In the genomic region with DNA sequence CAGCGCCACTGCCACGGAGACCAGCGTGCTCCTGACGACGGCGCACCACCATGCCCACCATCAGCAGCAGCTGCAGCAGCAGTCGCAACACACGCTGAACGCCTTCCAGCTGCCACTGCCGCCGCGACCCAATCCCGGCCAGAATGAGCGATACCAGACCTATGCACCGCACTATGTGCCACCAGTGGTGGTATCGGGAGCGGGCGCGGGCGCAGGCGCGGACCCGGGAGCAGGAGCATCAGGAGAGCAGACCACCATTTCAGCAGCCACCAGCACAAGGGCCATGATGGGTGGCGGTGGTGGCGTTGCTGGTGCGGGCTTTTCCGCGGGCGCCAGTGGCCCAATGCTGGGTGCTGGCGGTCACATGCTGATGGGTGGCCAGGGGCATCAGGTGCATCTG, we compare ENCODE assay signal across 3 fruit fly cellular contexts.
A peak's percentile ranks its signal among the peaks of the same experiment; 100 is the strongest.
TF ChIP-seq lines count a peak whose summit lies in the region.

No protein-coding gene starts in this region.

- TF ChIP-seq CTCF in whole organism, embryonic (GFP tag; optimal IDR thresholded peaks at IDR 0.05; lab: Kevin White, UChicago): no peak

TF ChIP-seq in whole organism, 6 proteins besides CTCF, POLR2A, EP300 and RAD21:
- peak; percentile 46 for TF ChIP-seq pan (optimal IDR thresholded peaks at IDR 0.05; lab: Kevin White, UChicago)
- no peak for TF ChIP-seq psq (optimal IDR thresholded peaks at IDR 0.05; lab: Kevin White, UChicago)

TF ChIP-seq in whole organism, embryonic, 481 proteins besides CTCF, POLR2A, EP300 and RAD21:
- TF ChIP-seq Asciz (GFP tag; optimal IDR thresholded peaks at IDR 0.05; lab: Kevin White, UChicago) (no peak), Nf-YC (tag; optimal IDR thresholded peaks at IDR 0.05; lab: Kevin White, UChicago) (no peak), CG8478 (optimal IDR thresholded peaks at IDR 0.05; lab: Kevin White, UChicago) (peak; percentile 85), cato (GFP tag; optimal IDR thresholded peaks at IDR 0.05; lab: Kevin White, UChicago; ENCODE audit: borderline replicate concordance) (no peak), dm (GFP tag; optimal IDR thresholded peaks at IDR 0.05; lab: Kevin White, UChicago) (no peak), cas (GFP tag; IDR thresholded peaks at IDR 0.05; lab: Robert Waterston, UW) (no peak), CG16863 (GFP tag; optimal IDR thresholded peaks at IDR 0.05; lab: Kevin White, UChicago) (no peak), Med (GFP tag; lab: Kevin White, UChicago) (peak; percentile 76), Drgx (GFP tag; IDR thresholded peaks at IDR 0.05; lab: Robert Waterston, UW) (no peak), CG7271 (tag; optimal IDR thresholded peaks at IDR 0.05; lab: Kevin White, UChicago) (no peak), cwo (GFP tag; optimal IDR thresholded peaks at IDR 0.05; lab: Kevin White, UChicago) (no peak), CkIIα-i1 (GFP tag; IDR thresholded peaks at IDR 0.05; lab: Robert Waterston, UW) (0 out of 2 replicates have a peak, but pooled peaks have one; percentile 21), Trl (optimal IDR thresholded peaks at IDR 0.05; lab: Kevin White, UChicago) (peak; percentile 21 to 44), Trl (GFP tag; optimal IDR thresholded peaks at IDR 0.05; lab: Kevin White, UChicago) (no peak), Hr39 (optimal IDR thresholded peaks at IDR 0.05; lab: Kevin White, UChicago) (peak; percentile 100), CG10654 (GFP tag; optimal IDR thresholded peaks at IDR 0.05; lab: Kevin White, UChicago) (no peak), NC2α (GFP tag; optimal IDR thresholded peaks at IDR 0.05; lab: Kevin White, UChicago) (no peak), eyg (GFP tag; optimal IDR thresholded peaks at IDR 0.05; lab: Kevin White, UChicago) (no peak), CG5180 (GFP tag; optimal IDR thresholded peaks at IDR 0.05; lab: Kevin White, UChicago) (no peak), CG17912 (GFP tag; optimal IDR thresholded peaks at IDR 0.05; lab: Kevin White, UChicago) (no peak), CG32767 (GFP tag; IDR thresholded peaks at IDR 0.05; lab: Robert Waterston, UW) (no peak), Chrac-16 (GFP tag; optimal IDR thresholded peaks at IDR 0.05; lab: Kevin White, UChicago) (no peak), az2 (GFP tag; optimal IDR thresholded peaks at IDR 0.05; lab: Kevin White, UChicago) (no peak), p53 (GFP tag; optimal IDR thresholded peaks at IDR 0.05; lab: Kevin White, UChicago) (no peak), CG7745 (tag; optimal IDR thresholded peaks at IDR 0.05; lab: Kevin White, UChicago) (no peak)

TF ChIP-seq in whole organism, wandering third instar larva, 38 proteins besides CTCF, POLR2A, EP300 and RAD21:
- TF ChIP-seq pan (optimal IDR thresholded peaks at IDR 0.05; lab: Kevin White, UChicago) (peak; percentile 83), h (GFP tag; optimal IDR thresholded peaks at IDR 0.05; lab: Kevin White, UChicago) (no peak)
